6 worm cellular contexts compared by ENCODE assay signal in the genomic region with DNA sequence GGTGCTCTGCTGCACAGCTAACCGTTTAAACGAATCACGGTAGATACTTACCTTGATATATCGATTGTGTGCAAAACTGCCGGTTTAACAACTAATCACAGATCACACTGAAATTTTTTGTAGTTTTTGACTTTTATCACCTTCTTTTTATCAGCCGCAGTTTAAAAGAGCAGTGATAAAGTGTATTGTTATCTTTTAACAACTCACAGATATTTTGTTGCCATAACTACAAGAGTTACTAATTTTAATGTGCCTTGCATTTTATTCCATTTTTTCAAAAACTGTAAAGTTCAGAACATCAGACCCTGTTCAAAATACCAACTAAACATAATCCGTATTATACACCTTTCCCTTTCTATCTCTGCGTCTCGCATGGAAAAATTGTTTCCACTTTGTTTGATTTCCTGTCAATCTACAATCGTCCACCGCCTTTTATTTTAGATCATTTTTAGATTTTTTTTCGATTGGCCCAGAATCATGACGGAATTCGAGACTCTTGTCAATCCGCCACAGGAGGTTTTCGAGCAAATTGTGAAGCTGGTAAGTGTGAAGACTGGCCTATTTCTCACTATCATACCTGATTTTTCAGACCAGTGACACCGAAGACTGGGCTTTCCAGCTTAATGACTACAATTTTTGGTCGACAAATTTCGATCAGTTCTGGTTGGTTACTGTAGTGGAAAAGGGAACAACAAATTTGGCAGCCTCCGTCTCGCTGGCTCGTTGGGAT.
TF ChIP-seq lines count a peak whose summit lies in the region.

A gene (plus strand): TSS at position 395 of the 730 bp plus-strand sequence.

TF ChIP-seq in whole organism, L1 larva, 84 proteins besides CTCF, POLR2A, EP300 and RAD21:
- TF ChIP-seq elt-2 (tag; optimal IDR thresholded peaks at IDR 0.05; lab: Kevin White, UChicago) (peak; percentile 70), lir-3 (tag; optimal IDR thresholded peaks at IDR 0.05; lab: Kevin White, UChicago; ENCODE audit: poor library complexity) (no peak), unc-130 (tag; optimal IDR thresholded peaks at IDR 0.05; lab: Kevin White, UChicago) (no peak), blmp-1 (tag; optimal IDR thresholded peaks at IDR 0.05; lab: Kevin White, UChicago) (peak; percentile 35), rnt-1 (tag; optimal IDR thresholded peaks at IDR 0.05; lab: Kevin White, UChicago) (no peak), hlh-4 (tag; optimal IDR thresholded peaks at IDR 0.05; lab: Kevin White, UChicago) (no peak), unc-86 (tag; optimal IDR thresholded peaks at IDR 0.05; lab: Kevin White, UChicago) (no peak), ztf-4 (tag; optimal IDR thresholded peaks at IDR 0.05; lab: Kevin White, UChicago) (no peak), efl-1 (optimal IDR thresholded peaks at IDR 0.05; lab: Kevin White, UChicago) (no peak), efl-1 (GFP tag; optimal IDR thresholded peaks at IDR 0.05 in 1 of 2; lab: Kevin White, UChicago) (peak in 1 of 2 experiments; percentile 91)

TF ChIP-seq in whole organism, L3 larva, 47 proteins besides CTCF, POLR2A, EP300 and RAD21:
- no peak for TF ChIP-seq unc-39 (tag; optimal IDR thresholded peaks at IDR 0.05; lab: Kevin White, UChicago)
- no peak for TF ChIP-seq ceh-16 (tag; optimal IDR thresholded peaks at IDR 0.05; lab: Kevin White, UChicago)
- peak; percentile 78 for TF ChIP-seq elt-2 (tag; optimal IDR thresholded peaks at IDR 0.05; lab: Kevin White, UChicago)
- no peak for TF ChIP-seq daf-12 (tag; optimal IDR thresholded peaks at IDR 0.05; lab: Kevin White, UChicago)
- TF ChIP-seq lin-15B (tag; optimal IDR thresholded peaks at IDR 0.05; lab: Kevin White, UChicago) = no peak
- TF ChIP-seq eor-1 (tag; optimal IDR thresholded peaks at IDR 0.05; lab: Kevin White, UChicago) = no peak
- TF ChIP-seq pha-4 (tag; optimal IDR thresholded peaks at IDR 0.05; lab: Kevin White, UChicago) = no peak
- TF ChIP-seq jun-1 (tag; optimal IDR thresholded peaks at IDR 0.05; lab: Kevin White, UChicago) = no peak
- no peak for TF ChIP-seq fkh-10 (GFP tag; optimal IDR thresholded peaks at IDR 0.05; lab: Kevin White, UChicago)
- no peak for TF ChIP-seq mdl-1 (tag; optimal IDR thresholded peaks at IDR 0.05; lab: Kevin White, UChicago)
- TF ChIP-seq pqm-1 (tag; optimal IDR thresholded peaks at IDR 0.05; lab: Kevin White, UChicago) = peak; percentile 17
- TF ChIP-seq ceh-9 (tag; optimal IDR thresholded peaks at IDR 0.05; lab: Kevin White, UChicago) = no peak
- no peak for TF ChIP-seq lsy-12 (tag; optimal IDR thresholded peaks at IDR 0.05; lab: Kevin White, UChicago)
TF ChIP-seq in whole organism, L3 larva: peak in this region for 2.

TF ChIP-seq in whole organism, L4 larva, 104 proteins besides CTCF, POLR2A, EP300 and RAD21 (continues in another document):
- TF ChIP-seq lsy-2 (tag; optimal IDR thresholded peaks at IDR 0.05; lab: Kevin White, UChicago) (no peak), duxl-1 (tag; optimal IDR thresholded peaks at IDR 0.05; lab: Kevin White, UChicago; ENCODE audit: poor library complexity) (no peak), Y5F2A.4 (GFP tag; optimal IDR thresholded peaks at IDR 0.05; lab: Kevin White, UChicago) (no peak), php-3 (GFP tag; IDR thresholded peaks at IDR 0.05; lab: Robert Waterston, UW) (0 out of 2 replicates have a peak, but pooled peaks have one; percentile 45), dve-1 (tag; optimal IDR thresholded peaks at IDR 0.05; lab: Kevin White, UChicago; ENCODE audit: insufficient read depth) (no peak), pqm-1 (tag; optimal IDR thresholded peaks at IDR 0.05; lab: Kevin White, UChicago) (peak; percentile 16), T20F7.1 (GFP tag; optimal IDR thresholded peaks at IDR 0.05; lab: Kevin White, UChicago) (no peak), nhr-28 (tag; optimal IDR thresholded peaks at IDR 0.05; lab: Kevin White, UChicago) (peak; percentile 79), fkh-10 (GFP tag; optimal IDR thresholded peaks at IDR 0.05; lab: Kevin White, UChicago) (no peak), egl-27 (tag; optimal IDR thresholded peaks at IDR 0.05; lab: Kevin White, UChicago) (no peak), lin-29 (GFP tag; IDR thresholded peaks at IDR 0.05; lab: Robert Waterston, UW) (no peak), madf-5 (GFP tag; IDR thresholded peaks at IDR 0.05; lab: Robert Waterston, UW) (no peak), unc-62 (GFP tag; optimal IDR thresholded peaks at IDR 0.05 in 1 of 2; lab: Kevin White, UChicago) (peak in 1 of 2 experiments; percentile 69), unc-62 (tag; optimal IDR thresholded peaks at IDR 0.05; lab: Kevin White, UChicago) (no peak), zip-11 (GFP tag; IDR thresholded peaks at IDR 0.05; lab: Robert Waterston, UW) (no peak)

TF ChIP-seq in whole organism, late embryonic, 69 proteins besides CTCF, POLR2A, EP300 and RAD21:
- no peak for TF ChIP-seq ceh-19 (GFP tag; optimal IDR thresholded peaks at IDR 0.05; lab: Kevin White, UChicago)
- TF ChIP-seq elt-2 (tag; optimal IDR thresholded peaks at IDR 0.05; lab: Kevin White, UChicago) = peak; percentile 86
- TF ChIP-seq che-1 (tag; optimal IDR thresholded peaks at IDR 0.05; lab: Kevin White, UChicago) = no peak
- TF ChIP-seq fax-1 (tag; optimal IDR thresholded peaks at IDR 0.05; lab: Kevin White, UChicago) = no peak
- no peak for TF ChIP-seq odd-2 (tag; optimal IDR thresholded peaks at IDR 0.05; lab: Kevin White, UChicago)

TF ChIP-seq in whole organism, mixed stage, embryonic, 35 proteins besides CTCF, POLR2A, EP300 and RAD21:
- no peak for TF ChIP-seq drap-1 (GFP tag; optimal IDR thresholded peaks at IDR 0.05; lab: Kevin White, UChicago)
- peak; percentile 5 for TF ChIP-seq ceh-39 (tag; optimal IDR thresholded peaks at IDR 0.05; lab: Kevin White, UChicago)

TF ChIP-seq in whole organism, young adult, 124 proteins besides CTCF, POLR2A, EP300 and RAD21:
- TF ChIP-seq nhr-80 (tag; optimal IDR thresholded peaks at IDR 0.05; lab: Kevin White, UChicago) (peak; percentile 56), ztf-28 (GFP tag; IDR thresholded peaks at IDR 0.05; lab: Robert Waterston, UW) (no peak)
